Worm (Caenorhabditis elegans) whole organism, L4/young adult: ENCODE data around the gene srxa-18.

Experiments used
- dao-5 ChIP-seq: sonication (generic microtip); optimal IDR thresholded peaks from 2 replicates; lab custom pipeline; 2016; ENCODE audit warnings: missing genotype, missing genetic modification characterization, moderate library complexity, missing compliant biosample characterization
- him-1 ChIP-seq: sonication (generic microtip); optimal IDR thresholded peaks from 2 replicates; lab custom pipeline; 2016; ENCODE audit warnings: missing genotype, missing genetic modification reagents, missing genetic modification characterization, missing compliant biosample characterization

ce11 chrV:10091152-10091551 is 29.6 kb downstream of the srxa-18 start, which contains the start of gene R04B5.11:
- TF ChIP-seq him-1 (tag; lab: Kevin White, UChicago) = no peak
- no peak for TF ChIP-seq dao-5 (tag; lab: Kevin White, UChicago)
